Worm (Caenorhabditis elegans) whole organism, young adult: ENCODE data around the gene sup-26.

Experiments used
- B0019.2 ChIP-seq: fragments of 200-800 bp; sonication (Bioruptor generic); conservative IDR thresholded peaks from 2 replicates; pipeline ENCODE4 v1.3.6; 2022; ENCODE audit warnings: missing genetic modification reagents, missing genetic modification characterization, missing compliant biosample characterization
- C06A6.2 ChIP-seq: fragments of 200-800 bp; sonication (Bioruptor generic); conservative IDR thresholded peaks from 2 replicates; pipeline ENCODE4 v1.3.6; 2022; ENCODE audit warnings: missing genetic modification characterization, missing compliant biosample characterization
- F33H1.4 ChIP-seq: fragments of 200-800 bp; sonication (Bioruptor generic); IDR thresholded peaks from 2 replicates; pipeline ENCODE4 v1.3.6; 2022; ENCODE audit warnings: missing genetic modification reagents, missing genetic modification characterization, missing compliant biosample characterization
- K12H6.12 ChIP-seq: fragments of 200-800 bp; sonication (Bioruptor generic); optimal IDR thresholded peaks from 2 replicates; lab custom pipeline; 2018; ENCODE audit warnings: mild to moderate bottlenecking, missing genetic modification characterization, missing compliant biosample characterization
- T26A5.8 ChIP-seq: sonication (generic microtip); optimal IDR thresholded peaks from 2 replicates; lab custom pipeline; 2016; ENCODE audit warnings: missing genetic modification characterization, missing compliant biosample characterization
- Y79H2A.3 ChIP-seq: fragments of 200-800 bp; sonication (Bioruptor generic); conservative IDR thresholded peaks from 2 replicates; pipeline ENCODE4 v1.3.6; 2022; ENCODE audit warnings: missing genetic modification reagents, missing genetic modification characterization, missing compliant biosample characterization
- ZK185.1 ChIP-seq: sonication (generic microtip); optimal IDR thresholded peaks from 2 replicates; lab custom pipeline; 2016; ENCODE audit warnings: mild to moderate bottlenecking, missing genetic modification characterization, missing compliant biosample characterization; ENCODE audit not compliant: poor library complexity, severe bottlenecking
- akir-1 ChIP-seq: fragments of 200-800 bp; sonication (Bioruptor generic); optimal IDR thresholded peaks from 2 replicates; lab custom pipeline; 2018; ENCODE audit warnings: mild to moderate bottlenecking, missing genetic modification characterization, moderate library complexity, missing compliant biosample characterization
- attf-5 ChIP-seq: fragments of 200-800 bp; sonication (Bioruptor generic); optimal IDR thresholded peaks from 2 replicates; lab custom pipeline; 2018; ENCODE audit warnings: mild to moderate bottlenecking, missing genetic modification characterization, missing compliant biosample characterization
- attf-6 ChIP-seq: fragments of 200-800 bp; sonication (Bioruptor generic); IDR thresholded peaks from 2 replicates; pipeline ENCODE4 v1.3.6; 2022; ENCODE audit warnings: missing genetic modification reagents, missing genetic modification characterization, missing compliant biosample characterization
- cebp-2 ChIP-seq: fragments of 200-800 bp; sonication (Bioruptor generic); IDR thresholded peaks from 2 replicates; pipeline ENCODE4 v1.3.6; 2022; ENCODE audit warnings: missing genetic modification characterization, missing compliant biosample characterization
- die-1 ChIP-seq: sonication (generic microtip); optimal IDR thresholded peaks from 2 replicates; lab custom pipeline; 2016; ENCODE audit warnings: missing genotype, mild to moderate bottlenecking, missing genetic modification characterization, missing compliant biosample characterization
- dpff-1 ChIP-seq: sonication (generic microtip); optimal IDR thresholded peaks from 2 replicates; lab custom pipeline; 2017; ENCODE audit warnings: mild to moderate bottlenecking, missing genetic modification characterization, missing compliant biosample characterization
- efl-1 ChIP-seq: fragments of 150-350 bp; optimal IDR thresholded peaks from 2 replicates; lab custom pipeline; 2014; ENCODE audit warnings: missing biosample characterization, missing genetic modification reagents, missing genetic modification characterization
- egl-18 ChIP-seq: fragments of 200-800 bp; sonication (Bioruptor generic); IDR thresholded peaks from 2 replicates; pipeline ENCODE4 v1.3.6; 2022; ENCODE audit warnings: missing genetic modification reagents, missing genetic modification characterization, missing compliant biosample characterization
- ets-4 ChIP-seq: fragments of 200-800 bp; sonication (Bioruptor generic); optimal IDR thresholded peaks from 2 replicates; lab custom pipeline; 2018; ENCODE audit warnings: mild to moderate bottlenecking, missing genetic modification characterization, missing compliant biosample characterization
- him-1 ChIP-seq: sonication (generic microtip); optimal IDR thresholded peaks from 2 replicates; lab custom pipeline; 2016; ENCODE audit warnings: missing genotype, missing genetic modification reagents, missing genetic modification characterization, missing compliant biosample characterization
- let-526 ChIP-seq: fragments of 200-800 bp; sonication (Bioruptor generic); IDR thresholded peaks from 2 replicates; pipeline ENCODE4 v1.3.6; 2022; ENCODE audit warnings: missing genetic modification reagents, missing genetic modification characterization, missing compliant biosample characterization
- let-607 ChIP-seq, 2 experiments: fragments of 200-800 bp in 1 of 2; sonication (Bioruptor generic) in 1 of 2; sonication (generic microtip) in 1 of 2; optimal IDR thresholded peaks; 2 replicates each; lab custom pipeline; 2016 to 2018; ENCODE audit warnings: mild to moderate bottlenecking in 2 of 2, missing compliant biosample characterization in 2 of 2, missing genetic modification characterization in 2 of 2, moderate library complexity in 2 of 2, missing genotype in 1 of 2
- lin-35 ChIP-seq, 3 experiments: fragments of 150-350 bp in 2 of 3; sonication (generic microtip) in 1 of 3; optimal IDR thresholded peaks; 2 replicates each; lab custom pipeline; 2014 to 2018; ENCODE audit warnings: missing biosample characterization in 3 of 3, missing genetic modification characterization in 3 of 3, missing genetic modification reagents in 3 of 3
- lsl-1 ChIP-seq: fragments of 200-800 bp; sonication (Bioruptor generic); optimal IDR thresholded peaks from 2 replicates; lab custom pipeline; 2018; ENCODE audit warnings: mild to moderate bottlenecking, missing genetic modification characterization, moderate library complexity, missing compliant biosample characterization
- lsy-27 ChIP-seq: sonication (generic microtip); optimal IDR thresholded peaks from 2 replicates; lab custom pipeline; 2017; ENCODE audit warnings: missing genetic modification characterization, mild to moderate bottlenecking, missing compliant biosample characterization, antibody characterized with exemption, missing genotype, borderline replicate concordance; ENCODE audit not compliant: insufficient read depth
- madf-10 ChIP-seq: sonication (generic microtip); optimal IDR thresholded peaks from 2 replicates; lab custom pipeline; 2016; ENCODE audit warnings: mild to moderate bottlenecking, missing genetic modification characterization, missing compliant biosample characterization
- madf-3 ChIP-seq: fragments of 200-800 bp; sonication (Bioruptor generic); IDR thresholded peaks from 2 replicates; pipeline ENCODE4 v1.3.6; 2022; ENCODE audit warnings: missing genetic modification reagents, missing genetic modification characterization, missing compliant biosample characterization
- madf-6 ChIP-seq: fragments of 200-800 bp; sonication (Bioruptor generic); IDR thresholded peaks from 2 replicates; pipeline ENCODE4 v1.3.6; 2022; ENCODE audit warnings: missing genetic modification reagents, missing genetic modification characterization, missing compliant biosample characterization
- nfyb-1 ChIP-seq: fragments of 200-800 bp; sonication (Bioruptor generic); IDR thresholded peaks from 2 replicates; pipeline ENCODE4 v1.3.6; 2022; ENCODE audit warnings: missing genetic modification reagents, missing genetic modification characterization, missing compliant biosample characterization
- nhr-90 ChIP-seq: sonication (generic microtip); optimal IDR thresholded peaks from 2 replicates; lab custom pipeline; 2016; ENCODE audit warnings: missing genotype, mild to moderate bottlenecking, missing genetic modification characterization, missing compliant biosample characterization
- pha-4 ChIP-seq: fragments of 150-350 bp; sonication (generic microtip); optimal IDR thresholded peaks from 2 replicates; lab custom pipeline; 2014; ENCODE audit warnings: missing biosample characterization, missing genetic modification reagents, missing genetic modification characterization
- rec-8 ChIP-seq, 2 experiments: sonication (generic microtip); optimal IDR thresholded peaks; 2 replicates each; lab custom pipeline; 2016; ENCODE audit warnings: mild to moderate bottlenecking in 2 of 2, missing genetic modification characterization in 2 of 2, missing genetic modification reagents in 2 of 2, missing genotype in 2 of 2, missing biosample characterization in 1 of 2, missing compliant biosample characterization in 1 of 2, moderate library complexity in 1 of 2
- snpc-3.4 ChIP-seq: sonication (generic microtip); optimal IDR thresholded peaks from 2 replicates; lab custom pipeline; 2017; ENCODE audit warnings: missing genetic modification characterization, mild to moderate bottlenecking, missing compliant biosample characterization, antibody characterized with exemption, moderate library complexity, missing genotype, missing genetic modification reagents
- somi-1 ChIP-seq: fragments of 200-800 bp; sonication (Bioruptor generic); optimal IDR thresholded peaks from 2 replicates; lab custom pipeline; 2018; ENCODE audit warnings: mild to moderate bottlenecking, missing genetic modification characterization, missing compliant biosample characterization
- tlf-1 ChIP-seq: fragments of 200-800 bp; sonication (Bioruptor generic); optimal IDR thresholded peaks from 2 replicates; lab custom pipeline; 2018; ENCODE audit warnings: mild to moderate bottlenecking, missing genetic modification characterization, missing compliant biosample characterization
- unc-130 ChIP-seq: sonication (generic microtip); optimal IDR thresholded peaks from 2 replicates; lab custom pipeline; 2016; ENCODE audit warnings: missing genetic modification reagents, missing genetic modification characterization, missing compliant biosample characterization
- xnd-1 ChIP-seq: sonication (generic microtip); optimal IDR thresholded peaks from 2 replicates; lab custom pipeline; 2016; ENCODE audit warnings: missing genotype, missing genetic modification reagents, missing genetic modification characterization, missing compliant biosample characterization
- ztf-22 ChIP-seq: fragments of 200-800 bp; sonication (Bioruptor generic); optimal IDR thresholded peaks from 2 replicates; lab custom pipeline; 2018; ENCODE audit warnings: mild to moderate bottlenecking, missing genetic modification characterization, moderate library complexity, missing compliant biosample characterization
- ztf-26 ChIP-seq: sonication (generic microtip); optimal IDR thresholded peaks from 2 replicates; lab custom pipeline; 2017; ENCODE audit warnings: missing genetic modification characterization, missing compliant biosample characterization

sup-26 gene

DNA sequence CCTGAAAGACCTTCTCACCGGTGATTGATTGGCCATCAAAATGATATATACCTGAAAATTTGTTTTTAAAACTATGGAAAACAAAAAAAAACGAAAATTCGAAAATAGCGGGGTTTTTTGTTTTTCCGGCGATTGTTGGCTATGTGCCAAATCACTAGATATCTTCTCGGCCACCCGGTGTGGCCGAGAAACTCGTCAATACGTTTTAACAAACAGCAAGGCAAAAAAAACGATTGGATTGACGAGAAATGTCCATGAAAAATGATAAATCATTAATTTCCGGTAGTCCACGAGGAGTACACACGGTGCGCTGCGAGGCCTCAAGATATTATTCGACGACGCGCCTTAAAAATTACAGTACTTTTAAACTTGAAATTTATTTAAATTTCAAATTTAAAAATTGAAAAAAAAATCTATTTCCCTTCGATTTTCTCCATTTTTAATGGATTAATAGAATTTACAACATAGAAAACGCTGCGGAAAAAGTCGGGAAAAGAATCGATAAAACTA lies 21.0 kb upstream of the sup-26 start, which contains the start of gene R10E4.11:
Gene R10E4.11 (minus strand): TSS at position 51 of the 510 bp plus-strand sequence.
- TF ChIP-seq F33H1.4 (GFP tag; lab: Robert Waterston, UW) (peak; percentile 61), him-1 (tag; lab: Kevin White, UChicago) (no peak), pha-4 (tag; lab: Kevin White, UChicago) (no peak), tlf-1 (no peak), ets-4 (GFP tag; lab: Kevin White, UChicago) (no peak), die-1 (tag; lab: Kevin White, UChicago) (no peak), madf-10 (no peak), dpff-1 (no peak), madf-6 (GFP tag; lab: Robert Waterston, UW) (peak; percentile 54; the same call in 1 of the 2 replicates), T26A5.8 (tag; lab: Kevin White, UChicago) (no peak), Y79H2A.3 (GFP tag; lab: Robert Waterston, UW) (no peak), lsl-1 (peak; percentile 66), ztf-26 (tag; lab: Kevin White, UChicago) (no peak), egl-18 (no peak)

DNA sequence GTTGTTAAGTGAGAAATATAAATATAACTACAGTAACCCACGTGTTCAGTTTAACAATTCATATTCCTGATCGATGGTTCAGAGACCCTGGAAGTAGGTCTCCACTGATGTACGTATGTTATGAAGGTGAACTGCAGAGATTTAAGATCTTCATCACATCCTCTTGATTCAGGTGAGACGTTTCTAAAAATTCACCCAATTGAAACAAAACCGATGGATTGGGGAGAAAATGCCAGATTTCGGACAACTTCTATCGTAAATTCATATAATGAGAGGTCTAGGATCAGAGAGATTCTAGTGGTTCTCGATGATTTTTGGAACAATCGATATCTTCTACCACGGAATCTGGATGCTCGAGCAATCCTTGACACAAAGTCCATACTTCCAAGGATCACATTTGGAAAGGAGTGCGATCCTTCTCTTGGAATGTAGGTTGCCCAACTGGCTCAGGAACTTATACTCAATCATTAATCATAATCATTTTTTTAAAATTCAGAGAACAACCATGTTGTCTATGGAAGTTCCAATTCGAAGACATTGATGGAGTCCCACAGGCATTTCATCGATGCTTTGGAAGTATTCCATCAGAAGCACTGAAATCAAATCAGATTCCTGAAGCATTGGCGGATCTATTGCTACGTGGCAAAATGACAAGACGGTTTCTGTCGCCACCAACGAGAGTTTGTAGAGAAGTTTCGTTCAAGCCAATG lies 14.3 kb upstream of the sup-26 start, which contains the start of the genes nth-1 and R10E4.7:
Gene nth-1 (minus strand): TSS at position 101 of the 710 bp plus-strand sequence.
Gene R10E4.7 (plus strand): TSS at position 660 of the 710 bp plus-strand sequence.
- TF ChIP-seq ZK185.1 (tag; lab: Kevin White, UChicago) (no peak), unc-130 (GFP tag; lab: Kevin White, UChicago) (no peak), lsy-27 (tag; lab: Kevin White, UChicago) (no peak), ztf-22 (GFP tag; lab: Kevin White, UChicago) (no peak), snpc-3.4 (tag; lab: Kevin White, UChicago) (no peak)

DNA sequence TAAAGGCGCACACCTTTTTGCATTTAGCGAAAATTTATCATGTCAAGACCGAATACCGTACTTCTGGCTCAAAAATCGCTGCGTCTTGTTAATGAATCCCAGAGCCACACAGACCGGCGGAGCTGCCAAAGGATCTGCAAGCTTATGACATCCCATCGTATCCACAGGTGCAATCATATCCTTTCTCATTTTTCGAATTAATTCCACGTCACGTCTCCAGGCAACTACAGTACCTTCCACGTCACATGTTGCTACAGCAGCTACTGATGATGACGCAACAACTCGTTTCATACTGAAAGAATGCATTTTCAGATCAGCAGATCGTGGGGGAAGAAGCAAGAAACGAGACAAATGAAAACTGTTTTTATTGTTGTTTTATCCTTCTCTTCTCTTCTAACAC lies 13.1 kb upstream of the sup-26 start, which contains the start of gene R10E4.6:
Gene R10E4.6 (plus strand): TSS at position 301 of the 400 bp plus-strand sequence.
- TF ChIP-seq nhr-90 (no peak), attf-5 (GFP tag; lab: Kevin White, UChicago) (no peak), let-526 (GFP tag; lab: Robert Waterston, UW) (no peak), efl-1 (GFP tag; lab: Kevin White, UChicago) (no peak), madf-3 (no peak), cebp-2 (GFP tag; lab: Robert Waterston, UW) (no peak), let-607 (tag; optimal IDR thresholded peaks at IDR 0.05; lab: Kevin White, UChicago) (no peak), akir-1 (GFP tag; lab: Kevin White, UChicago) (no peak), xnd-1 (tag; lab: Kevin White, UChicago) (no peak), attf-6 (GFP tag; lab: Robert Waterston, UW) (no peak), nfyb-1 (GFP tag; lab: Robert Waterston, UW) (no peak), somi-1 (GFP tag; lab: Kevin White, UChicago) (no peak), die-1 (tag; lab: Kevin White, UChicago) (no peak), rec-8 (tag; optimal IDR thresholded peaks at IDR 0.05; lab: Kevin White, UChicago) (no peak), him-1 (tag; lab: Kevin White, UChicago) (no peak), C06A6.2 (GFP tag; lab: Robert Waterston, UW) (no peak), K12H6.12 (tag; lab: Kevin White, UChicago) (no peak), lin-35 (GFP tag; optimal IDR thresholded peaks at IDR 0.05; lab: Kevin White, UChicago) (no peak), B0019.2 (GFP tag; lab: Robert Waterston, UW) (no peak)
